Worm (Caenorhabditis elegans): ENCODE data around the gene prp-40.

DNA sequence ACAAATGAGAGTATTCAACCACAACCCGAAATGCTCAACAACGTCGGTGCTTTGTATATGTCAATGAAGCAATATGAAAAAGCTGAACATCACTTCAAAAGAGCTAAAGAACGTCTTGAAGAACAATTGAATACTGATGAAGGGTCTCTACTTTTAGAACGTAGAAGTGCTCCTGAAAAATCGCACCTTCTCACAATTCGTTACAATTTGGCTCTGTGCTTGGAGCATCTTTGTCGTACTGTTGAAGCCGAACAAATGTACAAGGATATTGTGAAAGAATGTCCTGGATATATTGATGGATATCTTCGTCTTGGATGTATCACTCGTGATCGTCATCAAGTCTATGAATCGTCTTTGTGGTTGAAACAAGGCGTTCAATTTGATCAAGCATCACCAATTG, 27.7 kb upstream of the prp-40 start:
- TF ChIP-seq mep-1 (tag; optimal IDR thresholded peaks at IDR 0.05): no peak
- no peak for TF ChIP-seq dpl-1 (GFP tag; optimal IDR thresholded peaks at IDR 0.05)
- TF ChIP-seq saeg-2 (GFP tag; IDR thresholded peaks at IDR 0.05): no peak
- no peak for TF ChIP-seq daf-12 (tag; optimal IDR thresholded peaks at IDR 0.05)
- TF ChIP-seq lin-39 (tag; optimal IDR thresholded peaks at IDR 0.05): no peak
